Worm (Caenorhabditis elegans): ENCODE measurements around the gene thoc-5.

ce11 chrIII:5321661-5322060 lies 27.5 kb downstream of the thoc-5 start, which contains the start of gene F52C9.3:
- TF ChIP-seq nhr-11 (tag; optimal IDR thresholded peaks at IDR 0.05) (no peak), nhr-12 (tag; optimal IDR thresholded peaks at IDR 0.05) (no peak), mdl-1 (tag; optimal IDR thresholded peaks at IDR 0.05) (no peak), zag-1 (tag; optimal IDR thresholded peaks at IDR 0.05) (no peak), elt-3 (tag; optimal IDR thresholded peaks at IDR 0.05) (no peak), blmp-1 (tag; optimal IDR thresholded peaks at IDR 0.05; ENCODE audit: insufficient read depth) (no peak), nhr-237 (tag; optimal IDR thresholded peaks at IDR 0.05) (no peak), snpc-4 (tag; optimal IDR thresholded peaks at IDR 0.05) (no peak), R02D3.7 (tag; optimal IDR thresholded peaks at IDR 0.05) (no peak)
